Worm (Caenorhabditis elegans): ENCODE results near the gene C53B4.3.

C53B4.3 gene

ce11 chrIV:9000664-9001063, 27.2 kb upstream of the C53B4.3 start:
- TF ChIP-seq ref-1 (GFP tag; conservative IDR thresholded peaks at IDR 0.05) (no peak), tab-1 (GFP tag; IDR thresholded peaks at IDR 0.05) (no peak), cog-1 (tag; optimal IDR thresholded peaks at IDR 0.05) (no peak), flt-1 (GFP tag; IDR thresholded peaks at IDR 0.05) (no peak), klf-2 (GFP tag; conservative IDR thresholded peaks at IDR 0.05) (no peak), ztf-29 (GFP tag; IDR thresholded peaks at IDR 0.05) (no peak), T22C8.4 (GFP tag; IDR thresholded peaks at IDR 0.05) (no peak), med-1 (GFP tag; optimal IDR thresholded peaks at IDR 0.05; ENCODE audit: insufficient read depth) (no peak), ztf-23 (GFP tag; IDR thresholded peaks at IDR 0.05) (no peak)

- TF ChIP-seq ztf-29 (GFP tag; IDR thresholded peaks at IDR 0.05) (no peak), med-1 (GFP tag; optimal IDR thresholded peaks at IDR 0.05; ENCODE audit: insufficient read depth) (no peak), klf-2 (GFP tag; conservative IDR thresholded peaks at IDR 0.05) (no peak), flt-1 (GFP tag; IDR thresholded peaks at IDR 0.05) (no peak), T22C8.4 (GFP tag; IDR thresholded peaks at IDR 0.05) (no peak), tab-1 (GFP tag; IDR thresholded peaks at IDR 0.05) (no peak), ztf-23 (GFP tag; IDR thresholded peaks at IDR 0.05) (no peak), ref-1 (GFP tag; conservative IDR thresholded peaks at IDR 0.05) (no peak), cog-1 (tag; optimal IDR thresholded peaks at IDR 0.05) (no peak)
Measured at ce11 chrIV:8994487-8994886, 21.0 kb upstream of the C53B4.3 start.

ce11 chrIV:8992786-8993185, 19.3 kb upstream of the C53B4.3 start, which contains the start of gene mltn-12:
mltn-12 (plus strand) TSS chrIV:8993086.
- TF ChIP-seq ztf-29 (GFP tag; IDR thresholded peaks at IDR 0.05) (no peak), ref-1 (GFP tag; conservative IDR thresholded peaks at IDR 0.05) (no peak), klf-2 (GFP tag; conservative IDR thresholded peaks at IDR 0.05) (no peak), ztf-23 (GFP tag; IDR thresholded peaks at IDR 0.05) (no peak), flt-1 (GFP tag; IDR thresholded peaks at IDR 0.05) (no peak)

ce11 chrIV:8986761-8987316, 13.3 kb upstream of the C53B4.3 start, which contains the start of gene bre-1:
bre-1 (plus strand) TSS chrIV:8987266.
- TF ChIP-seq ztf-29 (GFP tag; IDR thresholded peaks at IDR 0.05) (0 out of 2 replicates have a peak, but pooled peaks have one; percentile 15), klf-2 (GFP tag; conservative IDR thresholded peaks at IDR 0.05) (no peak), tab-1 (GFP tag; IDR thresholded peaks at IDR 0.05) (no peak), cog-1 (tag; optimal IDR thresholded peaks at IDR 0.05) (no peak), ztf-23 (GFP tag; IDR thresholded peaks at IDR 0.05) (no peak), med-1 (GFP tag; optimal IDR thresholded peaks at IDR 0.05; ENCODE audit: insufficient read depth) (no peak), T22C8.4 (GFP tag; IDR thresholded peaks at IDR 0.05) (peak; percentile 44; the same call in 1 of the 2 replicates), flt-1 (GFP tag; IDR thresholded peaks at IDR 0.05) (no peak), ref-1 (GFP tag; conservative IDR thresholded peaks at IDR 0.05) (no peak)

ce11 chrIV:8984566-8984965, 11.1 kb upstream of the C53B4.3 start, which contains the start of gene nstp-1:
nstp-1 (plus strand) TSS chrIV:8984866.
- TF ChIP-seq med-1 (GFP tag; optimal IDR thresholded peaks at IDR 0.05; ENCODE audit: insufficient read depth) (no peak), T22C8.4 (GFP tag; IDR thresholded peaks at IDR 0.05) (no peak), tab-1 (GFP tag; IDR thresholded peaks at IDR 0.05) (no peak), ztf-23 (GFP tag; IDR thresholded peaks at IDR 0.05) (no peak), flt-1 (GFP tag; IDR thresholded peaks at IDR 0.05) (no peak), klf-2 (GFP tag; conservative IDR thresholded peaks at IDR 0.05) (no peak), cog-1 (tag; optimal IDR thresholded peaks at IDR 0.05) (no peak)

- TF ChIP-seq ztf-23 (GFP tag; IDR thresholded peaks at IDR 0.05) (no peak), tab-1 (GFP tag; IDR thresholded peaks at IDR 0.05) (no peak), T22C8.4 (GFP tag; IDR thresholded peaks at IDR 0.05) (no peak), med-1 (GFP tag; optimal IDR thresholded peaks at IDR 0.05; ENCODE audit: insufficient read depth) (no peak), ref-1 (GFP tag; conservative IDR thresholded peaks at IDR 0.05) (no peak), cog-1 (tag; optimal IDR thresholded peaks at IDR 0.05) (no peak), klf-2 (GFP tag; conservative IDR thresholded peaks at IDR 0.05) (no peak), ztf-29 (GFP tag; IDR thresholded peaks at IDR 0.05) (no peak), flt-1 (GFP tag; IDR thresholded peaks at IDR 0.05) (no peak)
Measured at ce11 chrIV:8979695-8980094, 6.2 kb upstream of the C53B4.3 start, which contains the start of gene col-119. col-119 (minus strand) TSS chrIV:8979795.

ce11 chrIV:8979062-8979612, 5.6 kb upstream of the C53B4.3 start:
- TF ChIP-seq tab-1 (GFP tag; IDR thresholded peaks at IDR 0.05) (no peak), flt-1 (GFP tag; IDR thresholded peaks at IDR 0.05) (no peak), klf-2 (GFP tag; conservative IDR thresholded peaks at IDR 0.05) (no peak), cog-1 (tag; optimal IDR thresholded peaks at IDR 0.05) (no peak), ztf-23 (GFP tag; IDR thresholded peaks at IDR 0.05) (no peak), ref-1 (GFP tag; conservative IDR thresholded peaks at IDR 0.05) (no peak), med-1 (GFP tag; optimal IDR thresholded peaks at IDR 0.05; ENCODE audit: insufficient read depth) (no peak), ztf-29 (GFP tag; IDR thresholded peaks at IDR 0.05) (no peak), T22C8.4 (GFP tag; IDR thresholded peaks at IDR 0.05) (no peak)

ce11 chrIV:8978047-8978446, 4.5 kb upstream of the C53B4.3 start:
- TF ChIP-seq klf-2 (GFP tag; conservative IDR thresholded peaks at IDR 0.05), result no peak
- TF ChIP-seq tab-1 (GFP tag; IDR thresholded peaks at IDR 0.05), result no peak

ce11 chrIV:8975331-8975625, 1.8 kb upstream of the C53B4.3 start, which contains the start of gene pdzd-8:
pdzd-8 (plus strand) TSS chrIV:8975526.
- no peak for TF ChIP-seq flt-1 (GFP tag; IDR thresholded peaks at IDR 0.05)
- TF ChIP-seq ref-1 (GFP tag; conservative IDR thresholded peaks at IDR 0.05), result no peak
- TF ChIP-seq cog-1 (tag; optimal IDR thresholded peaks at IDR 0.05), result no peak
- no peak for TF ChIP-seq med-1 (GFP tag; optimal IDR thresholded peaks at IDR 0.05; ENCODE audit: insufficient read depth)
- no peak for TF ChIP-seq T22C8.4 (GFP tag; IDR thresholded peaks at IDR 0.05)
- no peak for TF ChIP-seq klf-2 (GFP tag; conservative IDR thresholded peaks at IDR 0.05)
- no peak for TF ChIP-seq ztf-29 (GFP tag; IDR thresholded peaks at IDR 0.05)
- no peak for TF ChIP-seq ztf-23 (GFP tag; IDR thresholded peaks at IDR 0.05)
- no peak for TF ChIP-seq tab-1 (GFP tag; IDR thresholded peaks at IDR 0.05)
